Fruit fly (Drosophila melanogaster) whole organism, embryonic: Measurements from ENCODE around the gene rtv.

Source experiments
- Atf3 ChIP-seq: fragments of 200-800 bp; sonication (Bioruptor generic); optimal IDR thresholded peaks from 3 replicates; lab custom pipeline; 2016; ENCODE audit warnings: missing biosample characterization, missing genetic modification characterization
- CG1233 ChIP-seq: fragments of 200-800 bp; sonication (Bioruptor generic); optimal IDR thresholded peaks from 4 replicates; lab custom pipeline; 2018; ENCODE audit warnings: missing biosample characterization, mild to moderate bottlenecking, missing genetic modification characterization
- CG14014 ChIP-seq: fragments of 200-800 bp; sonication (Bioruptor generic); IDR thresholded peaks from 2 replicates; pipeline ENCODE4 v1.3.6; 2022; ENCODE audit warnings: missing biosample characterization, missing genetic modification characterization
- CG17612 ChIP-seq: fragments of 200-800 bp; sonication (Bioruptor generic); IDR thresholded peaks from 2 replicates; pipeline ENCODE4 v1.3.6; 2022; ENCODE audit warnings: missing biosample characterization, missing genetic modification characterization
- CG18262 ChIP-seq: fragments of 200-800 bp; optimal IDR thresholded peaks from 3 replicates; lab custom pipeline; 2019; ENCODE audit warnings: missing biosample characterization, mild to moderate bottlenecking, missing genetic modification characterization, moderate library complexity
- CG18599 ChIP-seq: fragments of 200-800 bp; sonication (Bioruptor generic); optimal IDR thresholded peaks from 3 replicates; lab custom pipeline; 2017; ENCODE audit warnings: missing biosample characterization, missing genetic modification characterization, mild to moderate bottlenecking, moderate library complexity, missing genetic modification reagents
- CG32767 ChIP-seq: fragments of 200-800 bp; sonication (Bioruptor generic); IDR thresholded peaks from 2 replicates; pipeline ENCODE4 v1.3.6; 2022; ENCODE audit warnings: missing biosample characterization, missing genetic modification characterization
- CG4820 ChIP-seq: fragments of 200-800 bp; sonication (Bioruptor generic); optimal IDR thresholded peaks from 3 replicates; lab custom pipeline; 2016; ENCODE audit warnings: missing biosample characterization, missing genetic modification characterization
- CG6254 ChIP-seq: fragments of 200-800 bp; sonication (Bioruptor generic); optimal IDR thresholded peaks from 3 replicates; lab custom pipeline; 2017; ENCODE audit warnings: mild to moderate bottlenecking, missing biosample characterization, missing genetic modification reagents, missing genetic modification characterization
- CG6272 ChIP-seq: fragments of 200-800 bp; sonication (Bioruptor generic); IDR thresholded peaks from 2 replicates; pipeline ENCODE4 v1.3.6; 2022; ENCODE audit warnings: missing biosample characterization, missing genetic modification characterization
- CG7839 ChIP-seq: fragments of 200-800 bp; sonication (Bioruptor generic); optimal IDR thresholded peaks from 3 replicates; lab custom pipeline; 2018; ENCODE audit warnings: missing biosample characterization, mild to moderate bottlenecking, missing genetic modification characterization, moderate library complexity
- CG8089 ChIP-seq: fragments of 200-800 bp; sonication (Bioruptor generic); optimal IDR thresholded peaks from 3 replicates; lab custom pipeline; 2016; ENCODE audit warnings: missing biosample characterization, missing genetic modification characterization
- CG9437 ChIP-seq: fragments of 200-800 bp; sonication (Bioruptor generic); optimal IDR thresholded peaks from 2 replicates; lab custom pipeline; 2018; ENCODE audit warnings: missing biosample characterization, mild to moderate bottlenecking, missing genetic modification characterization
- Dfd ChIP-seq, 2 experiments: fragments of >200 bp; optimal IDR thresholded peaks; 2 replicates each; lab custom pipeline; 2017; ENCODE audit warnings: missing biosample characterization in 2 of 2, missing genetic modification characterization in 2 of 2
- HLH54F ChIP-seq: fragments of 200-800 bp; sonication (Bioruptor generic); optimal IDR thresholded peaks from 3 replicates; lab custom pipeline; 2016; ENCODE audit warnings: missing biosample characterization, missing genetic modification characterization
- Hey ChIP-seq: fragments of 200-800 bp; sonication (Bioruptor generic); optimal IDR thresholded peaks from 3 replicates; lab custom pipeline; 2018; ENCODE audit warnings: missing biosample characterization, mild to moderate bottlenecking, missing genetic modification characterization
- Hr39 ChIP-seq: fragments of >200 bp; optimal IDR thresholded peaks from 2 replicates; lab custom pipeline; 2017
- Lhr ChIP-seq: fragments of 200-800 bp; sonication (Bioruptor generic); optimal IDR thresholded peaks from 3 replicates; lab custom pipeline; 2017; ENCODE audit warnings: mild to moderate bottlenecking, missing biosample characterization, missing genetic modification reagents, missing genetic modification characterization
- NFAT ChIP-seq: fragments of 200-800 bp; sonication (Bioruptor generic); IDR thresholded peaks from 2 replicates; pipeline ENCODE4 v1.3.6; 2022; ENCODE audit warnings: missing biosample characterization, missing genetic modification characterization
- NK7.1 ChIP-seq: fragments of 200-800 bp; sonication (Bioruptor generic); optimal IDR thresholded peaks from 3 replicates; lab custom pipeline; 2016; ENCODE audit warnings: missing biosample characterization, missing genetic modification characterization
- PHDP ChIP-seq: fragments of 200-800 bp; sonication (Bioruptor generic); optimal IDR thresholded peaks from 3 replicates; lab custom pipeline; 2018; ENCODE audit warnings: missing biosample characterization, mild to moderate bottlenecking, missing genetic modification characterization, moderate library complexity
- Side ChIP-seq: fragments of 200-800 bp; sonication (Bioruptor generic); optimal IDR thresholded peaks from 2 replicates; lab custom pipeline; 2016; ENCODE audit warnings: missing biosample characterization, missing genetic modification characterization
- Trl ChIP-seq, 3 experiments: fragments of >200 bp in 2 of 3; fragments of 200-800 bp in 1 of 3; sonication (Bioruptor generic) in 1 of 3; optimal IDR thresholded peaks; 2 replicates in 1 of 3; 3 replicates in 2 of 3; lab custom pipeline; 2016 to 2017; ENCODE audit warnings: missing biosample characterization in 1 of 3, missing genetic modification characterization in 1 of 3
- bigmax ChIP-seq: fragments of 200-800 bp; sonication (Bioruptor generic); optimal IDR thresholded peaks from 2 replicates; lab custom pipeline; 2018; ENCODE audit warnings: missing biosample characterization, mild to moderate bottlenecking, missing genetic modification characterization
- dati ChIP-seq: fragments of 200-800 bp; sonication (Bioruptor generic); IDR thresholded peaks from 2 replicates; pipeline ENCODE4 v1.3.6; 2022; ENCODE audit warnings: missing biosample characterization, missing genetic modification characterization
- fd102C ChIP-seq: fragments of 200-800 bp; sonication (Bioruptor generic); optimal IDR thresholded peaks from 2 replicates; lab custom pipeline; 2018; ENCODE audit warnings: missing biosample characterization, mild to moderate bottlenecking, missing genetic modification characterization, moderate library complexity
- gro ChIP-seq: fragments of 200-800 bp; sonication (Bioruptor generic); optimal IDR thresholded peaks from 2 replicates; lab custom pipeline; 2016; ENCODE audit warnings: missing biosample characterization, missing genetic modification characterization
- ham ChIP-seq: fragments of 200-800 bp; sonication (Bioruptor generic); IDR thresholded peaks from 2 replicates; pipeline ENCODE4 v1.3.6; 2022; ENCODE audit warnings: missing biosample characterization, missing genetic modification characterization
- hkb ChIP-seq, 2 experiments: fragments of 200-800 bp in 1 of 2; fragments of >200 bp in 1 of 2; sonication (Bioruptor generic) in 1 of 2; IDR thresholded peaks in 1 of 2; optimal IDR thresholded peaks in 1 of 2; 2 replicates each; pipeline versions ENCODE4 v1.3.6 to Lab custom; 2017 to 2022; ENCODE audit warnings: missing biosample characterization in 1 of 2, missing genetic modification characterization in 1 of 2
- inv ChIP-seq: fragments of 200-800 bp; sonication (Bioruptor generic); IDR thresholded peaks from 2 replicates; pipeline ENCODE4 v1.3.6; 2022; ENCODE audit warnings: missing biosample characterization, missing genetic modification characterization; ENCODE audit not compliant: partially characterized antibody
- kay ChIP-seq: fragments of 200-800 bp; sonication (Bioruptor generic); optimal IDR thresholded peaks from 2 replicates; lab custom pipeline; 2016; ENCODE audit warnings: missing biosample characterization, missing genetic modification characterization
- klu ChIP-seq: fragments of 200-800 bp; sonication (Bioruptor generic); IDR thresholded peaks from 2 replicates; pipeline ENCODE4 v1.3.6; 2022; ENCODE audit warnings: missing biosample characterization, missing genetic modification characterization
- lbe ChIP-seq: fragments of 200-800 bp; sonication (Bioruptor generic); optimal IDR thresholded peaks from 2 replicates; lab custom pipeline; 2016; ENCODE audit warnings: missing biosample characterization, mild to moderate bottlenecking, missing genetic modification characterization
- prd ChIP-seq, 3 experiments: fragments of >200 bp in 2 of 3; fragments of 200-800 bp in 1 of 3; sonication (Bioruptor generic) in 1 of 3; optimal IDR thresholded peaks in 2 of 3; IDR thresholded peaks in 1 of 3; 2 replicates in 2 of 3; 3 replicates in 1 of 3; pipeline versions ENCODE4 v1.3.6 to Lab custom; 2017 to 2022; ENCODE audit warnings: missing biosample characterization in 1 of 3, missing genetic modification characterization in 1 of 3
- repo ChIP-seq: fragments of 200-800 bp; sonication (Bioruptor generic); optimal IDR thresholded peaks from 2 replicates; lab custom pipeline; 2016; ENCODE audit warnings: missing biosample characterization, missing genetic modification characterization
- sens ChIP-seq: fragments of 200-800 bp; sonication (Bioruptor generic); peaks from one replicate; lab custom pipeline; 2016; ENCODE audit warnings: missing biosample characterization, missing genetic modification characterization
- slbo ChIP-seq: fragments of 200-800 bp; sonication (Bioruptor generic); IDR thresholded peaks from 2 replicates; pipeline ENCODE4 v1.3.6; 2022; ENCODE audit warnings: missing biosample characterization, missing genetic modification characterization
- sna ChIP-seq: fragments of 200-800 bp; sonication (Bioruptor generic); IDR thresholded peaks from 2 replicates; pipeline ENCODE4 v1.3.6; 2022; ENCODE audit warnings: missing biosample characterization, missing genetic modification characterization; ENCODE audit not compliant: partially characterized antibody
- sob ChIP-seq: fragments of 200-800 bp; sonication (Bioruptor generic); IDR thresholded peaks from 2 replicates; pipeline ENCODE4 v1.3.6; 2022; ENCODE audit warnings: missing biosample characterization, missing genetic modification characterization
- stwl ChIP-seq: fragments of 200-800 bp; sonication (Bioruptor generic); optimal IDR thresholded peaks from 3 replicates; lab custom pipeline; 2018; ENCODE audit warnings: missing biosample characterization, mild to moderate bottlenecking, missing genetic modification characterization, moderate library complexity
- tap ChIP-seq: fragments of 200-800 bp; optimal IDR thresholded peaks from 3 replicates; lab custom pipeline; 2019; ENCODE audit warnings: missing biosample characterization, mild to moderate bottlenecking, missing genetic modification characterization, moderate library complexity
- trem ChIP-seq: fragments of 200-800 bp; optimal IDR thresholded peaks from 3 replicates; lab custom pipeline; 2019; ENCODE audit warnings: missing biosample characterization, mild to moderate bottlenecking, missing genetic modification characterization, moderate library complexity
- usp ChIP-seq: fragments of >200 bp; optimal IDR thresholded peaks from 2 replicates; lab custom pipeline; 2017; ENCODE audit warnings: missing biosample characterization, missing genetic modification characterization
- vfl ChIP-seq: fragments of 200-800 bp; sonication (Bioruptor generic); optimal IDR thresholded peaks from 2 replicates; lab custom pipeline; 2016; ENCODE audit warnings: missing biosample characterization, missing genetic modification characterization
- vnd ChIP-seq: fragments of 200-800 bp; sonication (Bioruptor generic); IDR thresholded peaks from 3 replicates; pipeline ENCODE4 v1.3.6; 2022; ENCODE audit warnings: missing biosample characterization, missing genetic modification characterization; ENCODE audit not compliant: partially characterized antibody
- vvl ChIP-seq: fragments of 200-800 bp; sonication (Bioruptor generic); IDR thresholded peaks from 2 replicates; pipeline ENCODE4 v1.3.6; 2022; ENCODE audit warnings: missing biosample characterization, missing genetic modification characterization

The rtv gene

dm6 chrX:11153826-11154510, at the start of gene rtv, which contains the start of gene Dlic (continued):
- TF ChIP-seq CG18599 (GFP tag; lab: Kevin White, UChicago): no peak
- TF ChIP-seq CG17612: no peak
- TF ChIP-seq NFAT (GFP tag; lab: Robert Waterston, UW): peak; percentile 43; the same call in 1 of the 2 replicates
- TF ChIP-seq bigmax (GFP tag; lab: Kevin White, UChicago): no peak
- peak; percentile 15; the same call in 1 of the 2 replicates for TF ChIP-seq vvl (GFP tag; lab: Robert Waterston, UW)
- TF ChIP-seq CG6272 (GFP tag; lab: Robert Waterston, UW): no peak
- no peak for TF ChIP-seq prd (optimal IDR thresholded peaks at IDR 0.05; lab: Kevin White, UChicago)
- TF ChIP-seq prd (GFP tag; IDR thresholded peaks at IDR 0.05; lab: Robert Waterston, UW): 0 out of 3 replicates have a peak, but pooled peaks have one; percentile 16
- TF ChIP-seq Hr39 (lab: Kevin White, UChicago): no peak
- peak; percentile 32 for TF ChIP-seq Atf3 (GFP tag; lab: Kevin White, UChicago)
- peak; percentile 17 for TF ChIP-seq CG1233 (GFP tag; lab: Kevin White, UChicago)
- no peak for TF ChIP-seq repo
- TF ChIP-seq CG8089 (GFP tag; lab: Kevin White, UChicago): no peak
- TF ChIP-seq CG6254 (GFP tag; lab: Kevin White, UChicago): no peak
- TF ChIP-seq lbe (GFP tag; lab: Kevin White, UChicago): no peak
- TF ChIP-seq CG18262 (tag; lab: Kevin White, UChicago): peak; percentile 24
- TF ChIP-seq stwl (tag; lab: Kevin White, UChicago): peak; percentile 49
- TF ChIP-seq hkb (optimal IDR thresholded peaks at IDR 0.05; lab: Kevin White, UChicago): no peak
- no peak for TF ChIP-seq hkb (GFP tag; IDR thresholded peaks at IDR 0.05; lab: Robert Waterston, UW)
- TF ChIP-seq inv (GFP tag; lab: Robert Waterston, UW): peak; percentile 63
- no peak for TF ChIP-seq dati (GFP tag; lab: Robert Waterston, UW)
- no peak for TF ChIP-seq fd102C
- TF ChIP-seq Trl (optimal IDR thresholded peaks at IDR 0.05; lab: Kevin White, UChicago): no peak
- peak; percentile 10 for TF ChIP-seq Trl (GFP tag; optimal IDR thresholded peaks at IDR 0.05; lab: Kevin White, UChicago)
- TF ChIP-seq vfl (GFP tag; lab: Kevin White, UChicago): no peak
- peak; percentile 15 for TF ChIP-seq CG7839 (tag; lab: Kevin White, UChicago)
- TF ChIP-seq CG9437 (GFP tag; lab: Kevin White, UChicago): no peak
- TF ChIP-seq klu (GFP tag; lab: Robert Waterston, UW): no peak
- TF ChIP-seq tap (tag; lab: Kevin White, UChicago): no peak
- no peak for TF ChIP-seq CG4820 (GFP tag; lab: Kevin White, UChicago)
- peak; percentile 73; the same call in 1 of the 2 replicates for TF ChIP-seq sna (GFP tag; lab: Robert Waterston, UW)
- peak; percentile 46 for TF ChIP-seq trem
- no peak for TF ChIP-seq Dfd (GFP tag; optimal IDR thresholded peaks at IDR 0.05; lab: Kevin White, UChicago)
- no peak for TF ChIP-seq CG14014
- no peak for TF ChIP-seq ham (GFP tag; lab: Robert Waterston, UW)
- TF ChIP-seq CG32767: no peak

DNA sequence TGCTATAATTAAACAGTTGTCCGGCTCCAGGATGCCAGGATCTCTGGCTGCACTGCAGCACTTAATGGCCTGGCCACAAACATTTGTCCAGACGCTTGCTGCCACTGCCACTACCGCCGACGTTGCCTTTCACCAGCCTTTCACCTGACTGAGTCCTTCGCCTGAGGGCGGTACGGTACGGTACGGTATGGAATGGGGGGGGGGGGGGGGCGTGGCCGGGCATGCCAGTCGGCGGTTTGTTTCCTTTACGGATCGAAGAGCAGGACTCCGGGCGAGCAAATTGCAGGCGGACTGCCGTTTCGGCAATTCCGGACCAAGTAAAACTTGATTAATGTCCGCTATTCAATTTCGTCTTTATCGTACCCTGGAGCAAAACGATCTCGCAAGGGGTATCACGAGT, 49.3 kb upstream of the rtv start:
- TF ChIP-seq PHDP (tag; lab: Kevin White, UChicago) (no peak), Hr39 (lab: Kevin White, UChicago) (peak; percentile 64)

- TF ChIP-seq kay (GFP tag; lab: Kevin White, UChicago) (no peak), sens (GFP tag; lab: Kevin White, UChicago) (no peak), vnd (no peak), Side (GFP tag; lab: Kevin White, UChicago) (no peak), usp (GFP tag; lab: Kevin White, UChicago) (no peak), gro (GFP tag; lab: Kevin White, UChicago) (no peak), Hey (tag; lab: Kevin White, UChicago) (no peak), HLH54F (GFP tag; lab: Kevin White, UChicago) (no peak), NK7.1 (no peak), slbo (GFP tag; lab: Robert Waterston, UW) (no peak), sob (GFP tag; lab: Robert Waterston, UW) (no peak), Lhr (GFP tag; lab: Kevin White, UChicago) (no peak)
- TF ChIP-seq, all 482 proteins: peak for 0
Measured at dm6 chrX:11201948-11202347, 48.2 kb upstream of the rtv start, which contains the start of gene CG11106. Gene CG11106, plus strand, starts transcription at chrX:11202248.
